Worm (Caenorhabditis elegans) whole organism, L4 larva: ENCODE results near the gene ftr-1.

ENCODE experiments used
- D1046.2 ChIP-seq: fragments of 200-800 bp; sonication (Bioruptor generic); IDR thresholded peaks from 2 replicates; pipeline ENCODE4 v1.3.6; 2022; ENCODE audit warnings: missing genetic modification characterization, missing compliant biosample characterization
- T20F7.1 ChIP-seq: fragments of 200-800 bp; sonication (Bioruptor generic); optimal IDR thresholded peaks from 2 replicates; lab custom pipeline; 2018; ENCODE audit warnings: mild to moderate bottlenecking, missing genetic modification characterization, missing compliant biosample characterization
- arid-1 ChIP-seq: fragments of 200-800 bp; sonication (Bioruptor generic); conservative IDR thresholded peaks from 2 replicates; pipeline ENCODE4 v1.3.6; 2022; ENCODE audit warnings: missing genetic modification reagents, missing genetic modification characterization, missing compliant biosample characterization
- attf-4 ChIP-seq: sonication (generic microtip); optimal IDR thresholded peaks from 3 replicates; lab custom pipeline; 2017; ENCODE audit warnings: missing biosample characterization, missing genetic modification characterization
- ces-1 ChIP-seq: fragments of 150-350 bp; sonication (generic microtip); optimal IDR thresholded peaks from 4 replicates; lab custom pipeline; 2014; ENCODE audit warnings: missing biosample characterization, missing genetic modification reagents, missing genetic modification characterization
- lin-39 ChIP-seq: fragments of 150-350 bp; optimal IDR thresholded peaks from 2 replicates; lab custom pipeline; 2014; ENCODE audit warnings: missing biosample characterization, missing genetic modification reagents, missing genetic modification characterization
- mdl-1 ChIP-seq, 2 experiments: fragments of 150-350 bp in 1 of 2; sonication (generic microtip) in 1 of 2; optimal IDR thresholded peaks; 2 replicates each; lab custom pipeline; 2014 to 2017; ENCODE audit warnings: missing biosample characterization in 2 of 2, missing genetic modification characterization in 2 of 2
- mep-1 ChIP-seq: fragments of 150-350 bp; sonication (generic microtip); optimal IDR thresholded peaks from 3 replicates; lab custom pipeline; 2014; ENCODE audit warnings: missing biosample characterization, missing genetic modification characterization
- mxl-3 ChIP-seq: fragments of 200-800 bp; sonication (Bioruptor generic); optimal IDR thresholded peaks from 2 replicates; lab custom pipeline; 2018; ENCODE audit warnings: mild to moderate bottlenecking, missing genetic modification characterization, missing compliant biosample characterization
- pqm-1 ChIP-seq: sonication (generic microtip); optimal IDR thresholded peaks from 2 replicates; lab custom pipeline; 2017; ENCODE audit warnings: missing biosample characterization, missing genetic modification characterization
- skn-1 ChIP-seq: fragments of 150-350 bp; optimal IDR thresholded peaks from 2 replicates; lab custom pipeline; 2014; ENCODE audit warnings: missing biosample characterization, missing genetic modification characterization
- snpc-4 ChIP-seq: fragments of 150-350 bp; optimal IDR thresholded peaks from 2 replicates; lab custom pipeline; 2014; ENCODE audit warnings: missing biosample characterization, missing genetic modification characterization
- unc-62 ChIP-seq, 3 experiments: fragments of 150-350 bp in 1 of 3; sonication (generic microtip); optimal IDR thresholded peaks in 2 of 3; peaks in 1 of 3; 1 replicate in 1 of 3; 2 replicates in 2 of 3; lab custom pipeline; 2014 to 2017; ENCODE audit warnings: missing biosample characterization in 3 of 3, missing genetic modification characterization in 3 of 3, missing genetic modification reagents in 3 of 3, missing genotype in 1 of 3
- zag-1 ChIP-seq: fragments of 150-350 bp; optimal IDR thresholded peaks from 2 replicates; lab custom pipeline; 2014; ENCODE audit warnings: missing biosample characterization, missing genetic modification characterization

DNA sequence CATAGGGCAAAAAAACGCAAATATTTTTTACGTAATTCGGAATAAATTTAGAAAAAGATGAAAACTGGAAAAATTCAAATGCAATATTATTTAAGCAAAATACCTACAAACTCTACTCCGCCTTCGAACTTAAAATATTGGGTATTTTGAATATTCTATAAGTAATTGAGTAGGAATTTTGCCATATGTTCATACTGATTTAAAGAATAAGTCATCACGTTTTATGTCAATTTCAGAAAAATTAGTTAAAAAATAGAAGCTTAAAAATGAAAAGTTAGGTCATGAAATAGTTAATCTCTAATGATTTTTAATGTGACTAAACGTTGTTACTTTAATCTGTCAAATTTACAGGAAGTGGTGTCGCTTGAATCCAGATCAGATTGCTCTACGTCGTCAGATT, 45.3 kb upstream of the ftr-1 start, which contains the start of gene F19B2.7:
- TF ChIP-seq arid-1 (GFP tag; lab: Robert Waterston, UW) (no peak), mdl-1 (tag; optimal IDR thresholded peaks at IDR 0.05; lab: Kevin White, UChicago) (no peak), unc-62 (GFP tag; optimal IDR thresholded peaks at IDR 0.05 in 1 of 2; lab: Kevin White, UChicago) (no peak), unc-62 (tag; optimal IDR thresholded peaks at IDR 0.05; lab: Kevin White, UChicago) (no peak), mep-1 (tag; lab: Kevin White, UChicago) (no peak), skn-1 (tag; lab: Kevin White, UChicago) (no peak), lin-39 (tag; lab: Kevin White, UChicago) (no peak), T20F7.1 (no peak), zag-1 (tag; lab: Kevin White, UChicago) (no peak), attf-4 (tag; lab: Kevin White, UChicago) (no peak), ces-1 (no peak), mxl-3 (no peak), pqm-1 (tag; lab: Kevin White, UChicago) (no peak), D1046.2 (GFP tag; lab: Robert Waterston, UW) (no peak), snpc-4 (no peak)
